Worm (Caenorhabditis elegans) whole organism, L4/young adult: ENCODE data around the gene col-125.

Experiments
- dao-5 ChIP-seq: sonication (generic microtip); optimal IDR thresholded peaks from 2 replicates; lab custom pipeline; 2016; ENCODE audit warnings: missing genotype, missing genetic modification characterization, moderate library complexity, missing compliant biosample characterization
- him-1 ChIP-seq: sonication (generic microtip); optimal IDR thresholded peaks from 2 replicates; lab custom pipeline; 2016; ENCODE audit warnings: missing genotype, missing genetic modification reagents, missing genetic modification characterization, missing compliant biosample characterization

DNA sequence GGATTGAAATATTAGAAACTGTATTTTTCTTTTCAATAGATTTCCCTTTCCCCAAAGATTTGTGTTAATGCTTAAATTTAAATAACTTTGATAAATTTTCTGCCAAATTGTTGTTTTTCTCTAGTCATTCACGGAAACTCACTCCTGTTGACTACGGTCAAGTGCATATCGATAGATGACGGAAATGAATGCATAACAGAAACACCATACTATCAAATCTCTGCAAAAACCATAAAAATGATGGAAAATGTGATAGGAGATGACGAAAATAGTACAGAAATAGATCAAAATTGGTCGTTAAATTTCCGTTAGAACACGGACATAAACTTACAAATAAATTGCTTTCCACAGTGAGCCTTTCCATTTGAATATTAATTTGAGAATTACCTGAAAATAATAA, 3.7 kb downstream of the col-125 start:
- TF ChIP-seq him-1 (tag; lab: Kevin White, UChicago) (no peak), dao-5 (no peak)
